Fruit fly (Drosophila melanogaster) Kc167 (cell line): ENCODE data around the gene CG34273.

Source experiments
- Sin3A ChIP-seq: fragments of >200 bp; optimal IDR thresholded peaks from 2 replicates; lab custom pipeline; 2018; ENCODE audit warnings: missing external identifiers
- insv ChIP-seq: fragments of >200 bp; optimal IDR thresholded peaks from 3 replicates; lab custom pipeline; 2018; ENCODE audit warnings: missing external identifiers

- TF ChIP-seq Sin3A (lab: Kevin White, UChicago) (no peak), insv (lab: Kevin White, UChicago) (no peak)
Observed at dm6 chr3R:14478438-14479033, 38.3 kb upstream of the CG34273 start.
